Worm (Caenorhabditis elegans) whole organism, L3 larva: Measurements from ENCODE around the gene mig-10.

Source experiments
- R02D3.7 ChIP-seq: fragments of 150-350 bp; optimal IDR thresholded peaks from 2 replicates; lab custom pipeline; 2014; ENCODE audit warnings: missing biosample characterization, missing genetic modification characterization
- aly-2 ChIP-seq: fragments of 150-350 bp; optimal IDR thresholded peaks from 2 replicates; lab custom pipeline; 2014; ENCODE audit warnings: missing biosample characterization, missing genetic modification characterization
- ama-1 ChIP-seq: fragments of 150-350 bp; optimal IDR thresholded peaks from 2 replicates; lab custom pipeline; 2018
- ceh-16 ChIP-seq: sonication (generic microtip); optimal IDR thresholded peaks from 2 replicates; lab custom pipeline; 2017; ENCODE audit warnings: missing biosample characterization, missing genetic modification characterization
- daf-12 ChIP-seq: fragments of 150-350 bp; optimal IDR thresholded peaks from 2 replicates; lab custom pipeline; 2014; ENCODE audit warnings: missing biosample characterization, missing genetic modification reagents, missing genetic modification characterization
- elt-2 ChIP-seq: sonication (generic microtip); optimal IDR thresholded peaks from 2 replicates; lab custom pipeline; 2016; ENCODE audit warnings: missing genetic modification reagents, mild to moderate bottlenecking, missing genetic modification characterization, missing compliant biosample characterization
- elt-3 ChIP-seq, 3 experiments: fragments of 150-350 bp in 1 of 3; sonication (generic microtip) in 2 of 3; optimal IDR thresholded peaks; 2 replicates in 2 of 3; 4 replicates in 1 of 3; lab custom pipeline; 2014 to 2017; ENCODE audit warnings: missing biosample characterization in 3 of 3, missing genetic modification characterization in 3 of 3
- eor-1 ChIP-seq, 2 experiments: fragments of 150-350 bp; optimal IDR thresholded peaks; 2 replicates each; lab custom pipeline; 2014 to 2018; ENCODE audit warnings: missing biosample characterization in 2 of 2, missing genetic modification characterization in 2 of 2
- fkh-10 ChIP-seq: sonication (generic microtip); optimal IDR thresholded peaks from 2 replicates; lab custom pipeline; 2017; ENCODE audit warnings: missing biosample characterization, missing genetic modification reagents, missing genetic modification characterization
- fkh-2 ChIP-seq: fragments of 150-350 bp; optimal IDR thresholded peaks from 2 replicates; lab custom pipeline; 2014; ENCODE audit warnings: missing biosample characterization, missing genetic modification reagents, missing genetic modification characterization
- fos-1 ChIP-seq: fragments of 150-350 bp; optimal IDR thresholded peaks from 2 replicates; lab custom pipeline; 2014; ENCODE audit warnings: missing biosample characterization, missing genetic modification characterization
- hmg-11 ChIP-seq: sonication (generic microtip); optimal IDR thresholded peaks from 2 replicates; lab custom pipeline; 2016; ENCODE audit warnings: missing genetic modification characterization, missing compliant biosample characterization
- lin-15B ChIP-seq: fragments of 150-350 bp; optimal IDR thresholded peaks from 2 replicates; lab custom pipeline; 2014; ENCODE audit warnings: missing biosample characterization, missing genetic modification characterization
- lin-39 ChIP-seq: fragments of 150-350 bp; optimal IDR thresholded peaks from 2 replicates; lab custom pipeline; 2018; ENCODE audit warnings: missing biosample characterization, missing genetic modification reagents, missing genetic modification characterization
- lsy-12 ChIP-seq: sonication (generic microtip); optimal IDR thresholded peaks from 2 replicates; lab custom pipeline; 2016; ENCODE audit warnings: mild to moderate bottlenecking, missing genetic modification characterization, missing compliant biosample characterization
- mml-1 ChIP-seq: fragments of 150-350 bp; sonication (generic microtip); optimal IDR thresholded peaks from 3 replicates; lab custom pipeline; 2014; ENCODE audit warnings: missing biosample characterization, missing genetic modification characterization
- nfya-1 ChIP-seq: sonication (generic microtip); optimal IDR thresholded peaks from 2 replicates; lab custom pipeline; 2017; ENCODE audit warnings: missing genetic modification characterization, mild to moderate bottlenecking, missing compliant biosample characterization, antibody characterized with exemption, moderate library complexity; ENCODE audit not compliant: insufficient read depth
- nhr-23 ChIP-seq: fragments of 150-350 bp; optimal IDR thresholded peaks from 2 replicates; lab custom pipeline; 2014; ENCODE audit warnings: missing biosample characterization, missing genetic modification reagents, missing genetic modification characterization
- nhr-25 ChIP-seq: sonication (generic microtip); optimal IDR thresholded peaks from 2 replicates; lab custom pipeline; 2017; ENCODE audit warnings: missing biosample characterization, missing genetic modification characterization
- nhr-28 ChIP-seq: fragments of 150-350 bp; optimal IDR thresholded peaks from 2 replicates; lab custom pipeline; 2014; ENCODE audit warnings: missing biosample characterization, missing genetic modification characterization
- nhr-43 ChIP-seq: sonication (generic microtip); optimal IDR thresholded peaks from 2 replicates; lab custom pipeline; 2016; ENCODE audit warnings: mild to moderate bottlenecking, missing genetic modification characterization, missing compliant biosample characterization; ENCODE audit not compliant: poor library complexity, severe bottlenecking
- nhr-76 ChIP-seq: fragments of 150-350 bp; sonication (generic microtip); optimal IDR thresholded peaks from 5 replicates; lab custom pipeline; 2014; ENCODE audit warnings: missing biosample characterization, missing genetic modification characterization
- pha-4 ChIP-seq: fragments of 150-350 bp; optimal IDR thresholded peaks from 2 replicates; lab custom pipeline; 2014; ENCODE audit warnings: missing biosample characterization, missing genetic modification reagents, missing genetic modification characterization
- pqm-1 ChIP-seq: fragments of 150-350 bp; optimal IDR thresholded peaks from 2 replicates; lab custom pipeline; 2017; ENCODE audit warnings: missing biosample characterization, missing genetic modification characterization, inconsistent platforms
- sea-2 ChIP-seq: fragments of 150-350 bp; sonication (generic microtip); optimal IDR thresholded peaks from 4 replicates; lab custom pipeline; 2014; ENCODE audit warnings: missing biosample characterization, missing genetic modification reagents, missing genetic modification characterization
- skn-1 ChIP-seq: fragments of 150-350 bp; optimal IDR thresholded peaks from 2 replicates; lab custom pipeline; 2014; ENCODE audit warnings: missing biosample characterization, missing genetic modification characterization
- snpc-4 ChIP-seq: fragments of 150-350 bp; optimal IDR thresholded peaks from 2 replicates; lab custom pipeline; 2014; ENCODE audit warnings: missing biosample characterization, missing genetic modification characterization
- tbx-2 ChIP-seq: sonication (generic microtip); optimal IDR thresholded peaks from 2 replicates; lab custom pipeline; 2016; ENCODE audit warnings: mild to moderate bottlenecking, missing genetic modification characterization, missing compliant biosample characterization
- unc-39 ChIP-seq: sonication (generic microtip); optimal IDR thresholded peaks from 4 replicates; lab custom pipeline; 2017; ENCODE audit warnings: missing biosample characterization, missing genetic modification characterization
- unc-62 ChIP-seq: fragments of 150-350 bp; sonication (generic microtip); optimal IDR thresholded peaks from 4 replicates; lab custom pipeline; 2014; ENCODE audit warnings: missing biosample characterization, missing genetic modification reagents, missing genetic modification characterization
- zag-1 ChIP-seq: fragments of 150-350 bp; optimal IDR thresholded peaks from 2 replicates; lab custom pipeline; 2014; ENCODE audit warnings: missing biosample characterization, missing genetic modification characterization
- ztf-11 ChIP-seq: fragments of 150-350 bp; optimal IDR thresholded peaks from 2 replicates; lab custom pipeline; 2014; ENCODE audit warnings: missing biosample characterization, missing genetic modification characterization
- ztf-4 ChIP-seq: fragments of 150-350 bp; optimal IDR thresholded peaks from 2 replicates; lab custom pipeline; 2014; ENCODE audit warnings: missing biosample characterization, missing genetic modification characterization

Gene mig-10

ce11 chrIII:8254938-8255337 is 24.0 kb upstream of the mig-10 start, which contains the start of gene F09G8.5:
F09G8.5 (plus strand) TSS chrIII:8254975.
- TF ChIP-seq nfya-1, result no peak
- TF ChIP-seq aly-2, result no peak
- peak; percentile 53 for TF ChIP-seq lin-39 (tag; lab: Kevin White, UChicago)
- TF ChIP-seq lin-15B, result no peak
- no peak for TF ChIP-seq nhr-76 (tag; lab: Kevin White, UChicago)
- no peak for TF ChIP-seq mml-1 (tag; lab: Kevin White, UChicago)
- no peak for TF ChIP-seq skn-1 (tag; lab: Kevin White, UChicago)
- TF ChIP-seq fkh-10, result no peak

- no peak for TF ChIP-seq pqm-1 (tag; lab: Kevin White, UChicago)
- TF ChIP-seq snpc-4 (tag; lab: Kevin White, UChicago), result no peak
- TF ChIP-seq ztf-11 (tag; lab: Kevin White, UChicago), result no peak
- TF ChIP-seq daf-12 (tag; lab: Kevin White, UChicago), result no peak
- TF ChIP-seq sea-2 (GFP tag; lab: Kevin White, UChicago), result no peak
- TF ChIP-seq, all 47 proteins: peak for 0
Observed at ce11 chrIII:8258045-8258444, 20.9 kb upstream of the mig-10 start, which contains the start of gene ncr-2. ncr-2 (plus strand) TSS chrIII:8258345.

ce11 chrIII:8262599-8262998 is 16.3 kb upstream of the mig-10 start:
- TF ChIP-seq sea-2 (GFP tag; lab: Kevin White, UChicago), result no peak
- TF ChIP-seq tbx-2 (tag; lab: Kevin White, UChicago), result no peak
- TF ChIP-seq nhr-43, result no peak
- TF ChIP-seq fos-1 (tag; lab: Kevin White, UChicago), result no peak
- TF ChIP-seq aly-2, result no peak
- TF ChIP-seq elt-3 (tag; optimal IDR thresholded peaks at IDR 0.05; lab: Kevin White, UChicago), result no peak
- no peak for TF ChIP-seq R02D3.7 (tag; lab: Kevin White, UChicago)
- TF ChIP-seq ama-1 (lab: Kevin White, UChicago), result no peak
- no peak for TF ChIP-seq hmg-11 (tag; lab: Kevin White, UChicago)
- TF ChIP-seq eor-1 (tag; optimal IDR thresholded peaks at IDR 0.05; lab: Kevin White, UChicago), result no peak
- no peak for TF ChIP-seq daf-12 (tag; lab: Kevin White, UChicago)
- no peak for TF ChIP-seq nhr-25
- no peak for TF ChIP-seq ceh-16 (tag; lab: Kevin White, UChicago)
- TF ChIP-seq fkh-2 (tag; lab: Kevin White, UChicago), result no peak
- TF ChIP-seq mml-1 (tag; lab: Kevin White, UChicago), result no peak
- TF ChIP-seq elt-2 (tag; lab: Kevin White, UChicago), result no peak
- no peak for TF ChIP-seq unc-39 (tag; lab: Kevin White, UChicago)
- no peak for TF ChIP-seq lin-15B
- TF ChIP-seq nhr-28 (tag; lab: Kevin White, UChicago), result no peak
- TF ChIP-seq zag-1 (tag; lab: Kevin White, UChicago), result no peak

DNA sequence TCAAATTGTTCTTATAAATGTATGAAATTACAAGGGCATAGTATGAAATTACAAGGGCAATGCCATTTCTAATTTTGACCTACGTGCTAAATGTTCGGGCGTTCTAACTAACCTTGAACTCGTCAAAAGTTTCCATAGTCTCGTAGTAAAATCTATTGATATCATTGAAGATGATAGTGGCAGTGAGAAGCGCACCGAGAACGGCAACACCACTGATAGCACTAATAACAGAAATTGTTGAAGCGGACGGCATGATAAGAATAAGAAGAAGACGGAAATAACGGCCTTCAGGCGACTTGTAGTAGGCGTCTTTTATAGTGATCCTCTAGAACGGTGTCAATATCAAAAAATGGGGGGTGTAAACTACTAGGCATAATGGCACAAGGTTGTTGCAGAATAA is 15.5 kb upstream of the mig-10 start, which contains the start of gene col-91:
Gene col-91 (minus strand): TSS at position 288 of the 400 bp plus-strand sequence.
- TF ChIP-seq fkh-10, result no peak
- no peak for TF ChIP-seq nhr-23 (tag; lab: Kevin White, UChicago)
- no peak for TF ChIP-seq R02D3.7 (tag; lab: Kevin White, UChicago)
- TF ChIP-seq tbx-2 (tag; lab: Kevin White, UChicago), result no peak
- peak; percentile 78 for TF ChIP-seq nhr-25
- TF ChIP-seq elt-3 (tag; optimal IDR thresholded peaks at IDR 0.05; lab: Kevin White, UChicago), result peak in 1 of 3 experiments; percentile 90
- no peak for TF ChIP-seq aly-2
- TF ChIP-seq unc-62, result no peak
- no peak for TF ChIP-seq unc-39 (tag; lab: Kevin White, UChicago)
- no peak for TF ChIP-seq lsy-12 (tag; lab: Kevin White, UChicago)

DNA sequence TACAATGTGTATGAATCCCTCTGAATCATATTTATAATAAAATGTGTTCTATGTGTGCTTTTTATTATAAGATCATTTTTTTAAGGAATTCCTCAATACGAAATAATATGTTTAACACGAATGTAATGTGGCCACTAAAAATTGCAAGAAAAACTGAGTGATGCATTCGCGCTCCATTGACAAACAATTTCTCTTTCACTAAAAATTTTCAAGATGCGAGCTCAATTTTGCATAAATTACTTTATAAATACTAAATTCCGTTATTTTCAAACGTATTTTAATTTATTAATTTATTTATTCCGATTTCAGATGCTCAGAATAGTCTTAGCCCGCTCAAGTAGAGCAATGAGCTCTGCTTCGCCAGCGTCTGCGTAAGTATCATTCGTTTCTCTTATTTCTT is 13.1 kb upstream of the mig-10 start, which contains the start of gene mrps-9:
Gene mrps-9 (plus strand): TSS at position 310 of the 400 bp plus-strand sequence.
- TF ChIP-seq unc-39 (tag; lab: Kevin White, UChicago), result no peak
- peak; percentile 51 for TF ChIP-seq lin-15B
- TF ChIP-seq nfya-1, result peak; percentile 3
- no peak for TF ChIP-seq zag-1 (tag; lab: Kevin White, UChicago)
- TF ChIP-seq, all 47 proteins: peak for 2

DNA sequence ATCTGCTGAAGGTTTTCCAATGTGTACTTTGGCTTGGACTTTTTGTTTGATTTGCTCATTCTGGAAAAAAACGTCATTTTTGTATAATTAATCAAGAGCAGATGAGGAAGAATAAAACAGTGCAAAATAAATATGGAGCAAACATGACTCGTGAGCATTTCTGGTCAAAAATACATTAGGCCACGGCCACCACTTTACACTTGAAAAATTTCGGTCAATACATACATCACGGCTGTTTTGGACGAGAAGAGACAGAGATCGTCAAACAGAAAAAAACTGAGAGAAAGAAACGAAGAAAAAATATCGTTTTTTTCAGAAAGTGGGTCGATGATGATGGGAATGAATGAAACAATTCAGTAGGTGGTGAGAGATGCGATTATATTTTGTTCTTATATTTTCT is 10.6 kb upstream of the mig-10 start, which contains the start of the genes F09G8.7 and crn-7:
Gene F09G8.7 (minus strand): TSS at position 60 of the 400 bp plus-strand sequence.
Gene crn-7 (plus strand): TSS at position 236 of the 400 bp plus-strand sequence.
- TF ChIP-seq lsy-12 (tag; lab: Kevin White, UChicago) (no peak), lin-15B (peak; percentile 71), nhr-23 (tag; lab: Kevin White, UChicago) (peak; percentile 42), snpc-4 (tag; lab: Kevin White, UChicago) (peak; percentile 26), nfya-1 (peak; percentile 51), nhr-25 (peak; percentile 9), pha-4 (peak; percentile 61), ztf-4 (no peak), fkh-2 (tag; lab: Kevin White, UChicago) (no peak)
